Worm (Caenorhabditis elegans) whole organism, late embryonic: ENCODE results near the gene cpt-1.

ENCODE experiments used
- C08G9.2 ChIP-seq: sonication (generic microtip); optimal IDR thresholded peaks from 2 replicates; lab custom pipeline; 2016; ENCODE audit warnings: mild to moderate bottlenecking, missing genetic modification characterization, moderate library complexity, missing compliant biosample characterization
- K02D7.2 ChIP-seq: sonication (generic microtip); optimal IDR thresholded peaks from 2 replicates; lab custom pipeline; 2017; ENCODE audit warnings: mild to moderate bottlenecking, missing genetic modification characterization, missing compliant biosample characterization
- K09A11.1 ChIP-seq: sonication (generic microtip); optimal IDR thresholded peaks from 2 replicates; lab custom pipeline; 2017; ENCODE audit warnings: antibody characterized with exemption, mild to moderate bottlenecking, missing genetic modification characterization, missing compliant biosample characterization; ENCODE audit not compliant: insufficient read depth
- Y22D7AL.16 ChIP-seq: sonication (generic microtip); optimal IDR thresholded peaks from 2 replicates; lab custom pipeline; 2016; ENCODE audit warnings: missing genetic modification characterization, missing compliant biosample characterization
- ceh-14 ChIP-seq: sonication (generic microtip); optimal IDR thresholded peaks from 2 replicates; lab custom pipeline; 2016; ENCODE audit warnings: missing genotype, missing genetic modification characterization, missing compliant biosample characterization
- ceh-18 ChIP-seq: sonication (generic microtip); optimal IDR thresholded peaks from 2 replicates; lab custom pipeline; 2016; ENCODE audit warnings: missing genetic modification characterization, missing compliant biosample characterization
- ceh-2 ChIP-seq: sonication (generic microtip); optimal IDR thresholded peaks from 2 replicates; lab custom pipeline; 2016; ENCODE audit warnings: missing genotype, missing genetic modification characterization, missing compliant biosample characterization
- ceh-45 ChIP-seq: fragments of 200-800 bp; sonication (Bioruptor generic); IDR thresholded peaks from 2 replicates; pipeline ENCODE4 v1.3.6; 2022; ENCODE audit warnings: missing genetic modification reagents, missing genetic modification characterization, missing compliant biosample characterization
- ceh-48 ChIP-seq: sonication (generic microtip); optimal IDR thresholded peaks from 2 replicates; lab custom pipeline; 2016; ENCODE audit warnings: missing genetic modification characterization, inconsistent platforms, missing compliant biosample characterization
- ceh-6 ChIP-seq: fragments of 200-800 bp; sonication (Bioruptor generic); optimal IDR thresholded peaks from 2 replicates; lab custom pipeline; 2018; ENCODE audit warnings: mild to moderate bottlenecking, missing genetic modification characterization, missing compliant biosample characterization
- ceh-9 ChIP-seq: sonication (generic microtip); optimal IDR thresholded peaks from 2 replicates; lab custom pipeline; 2016; ENCODE audit warnings: mild to moderate bottlenecking, missing genetic modification characterization, inconsistent platforms, missing compliant biosample characterization
- dmd-4 ChIP-seq: sonication (generic microtip); optimal IDR thresholded peaks from 2 replicates; lab custom pipeline; 2016; ENCODE audit warnings: borderline replicate concordance, missing genetic modification characterization, missing compliant biosample characterization
- dve-1 ChIP-seq: sonication (generic microtip); optimal IDR thresholded peaks from 2 replicates; lab custom pipeline; 2017; ENCODE audit warnings: antibody characterized with exemption, mild to moderate bottlenecking, missing genetic modification characterization, missing compliant biosample characterization
- elt-4 ChIP-seq: sonication (generic microtip); optimal IDR thresholded peaks from 2 replicates; lab custom pipeline; 2016; ENCODE audit warnings: missing genetic modification characterization, missing compliant biosample characterization
- fax-1 ChIP-seq: sonication (generic microtip); optimal IDR thresholded peaks from 2 replicates; lab custom pipeline; 2016; ENCODE audit warnings: missing genotype, missing genetic modification characterization, missing compliant biosample characterization
- fkh-10 ChIP-seq: fragments of 150-350 bp; optimal IDR thresholded peaks from 2 replicates; lab custom pipeline; 2014; ENCODE audit warnings: missing biosample characterization, missing genetic modification reagents, missing genetic modification characterization
- fkh-6 ChIP-seq: sonication (generic microtip); optimal IDR thresholded peaks from 2 replicates; lab custom pipeline; 2016; ENCODE audit warnings: missing genetic modification characterization, missing compliant biosample characterization
- hlh-8 ChIP-seq: sonication (generic microtip); optimal IDR thresholded peaks from 2 replicates; lab custom pipeline; 2016; ENCODE audit warnings: missing genotype, missing genetic modification characterization, missing compliant biosample characterization
- lin-11 ChIP-seq: fragments of 200-800 bp; sonication (Bioruptor generic); optimal IDR thresholded peaks from 2 replicates; lab custom pipeline; 2018; ENCODE audit warnings: mild to moderate bottlenecking, missing genetic modification characterization, missing compliant biosample characterization
- madf-2 ChIP-seq: sonication (generic microtip); optimal IDR thresholded peaks from 2 replicates; lab custom pipeline; 2017; ENCODE audit warnings: missing genetic modification characterization, missing compliant biosample characterization
- nhr-232 ChIP-seq: sonication (generic microtip); optimal IDR thresholded peaks from 2 replicates; lab custom pipeline; 2016; ENCODE audit warnings: missing genetic modification characterization, missing compliant biosample characterization
- npax-4 ChIP-seq: sonication (generic microtip); optimal IDR thresholded peaks from 2 replicates; lab custom pipeline; 2016; ENCODE audit warnings: missing genetic modification characterization, missing compliant biosample characterization
- pat-9 ChIP-seq: fragments of 200-800 bp; sonication (Bioruptor generic); optimal IDR thresholded peaks from 2 replicates; lab custom pipeline; 2018; ENCODE audit warnings: mild to moderate bottlenecking, missing genetic modification characterization, moderate library complexity, missing compliant biosample characterization
- pha-2 ChIP-seq: sonication (generic microtip); optimal IDR thresholded peaks from 2 replicates; lab custom pipeline; 2017; ENCODE audit warnings: mild to moderate bottlenecking, missing genetic modification characterization, missing compliant biosample characterization
- pqm-1 ChIP-seq: sonication (generic microtip); optimal IDR thresholded peaks from 2 replicates; lab custom pipeline; 2016; ENCODE audit warnings: missing genetic modification characterization, missing compliant biosample characterization
- pros-1 ChIP-seq: fragments of 150-350 bp; optimal IDR thresholded peaks from 2 replicates; lab custom pipeline; 2014; ENCODE audit warnings: missing biosample characterization, missing genetic modification reagents, missing genetic modification characterization
- rnt-1 ChIP-seq: sonication (generic microtip); optimal IDR thresholded peaks from 2 replicates; lab custom pipeline; 2016; ENCODE audit warnings: missing genetic modification characterization, missing compliant biosample characterization
- sdc-2 ChIP-seq: sonication (generic microtip); optimal IDR thresholded peaks from 2 replicates; lab custom pipeline; 2016; ENCODE audit warnings: missing genotype, missing genetic modification characterization, missing compliant biosample characterization
- sox-2 ChIP-seq: fragments of 200-800 bp; sonication (Bioruptor generic); IDR thresholded peaks from 2 replicates; pipeline ENCODE4 v1.3.6; 2022; ENCODE audit warnings: missing genetic modification reagents, missing genetic modification characterization, missing compliant biosample characterization
- sox-4 ChIP-seq: sonication (generic microtip); optimal IDR thresholded peaks from 2 replicates; lab custom pipeline; 2017; ENCODE audit warnings: mild to moderate bottlenecking, missing genetic modification characterization, inconsistent platforms, missing compliant biosample characterization
- tbx-7 ChIP-seq: sonication (generic microtip); optimal IDR thresholded peaks from 2 replicates; lab custom pipeline; 2016; ENCODE audit warnings: missing genotype, missing genetic modification characterization, missing compliant biosample characterization
- ttx-3 ChIP-seq: sonication (generic microtip); optimal IDR thresholded peaks from 2 replicates; lab custom pipeline; 2016; ENCODE audit warnings: missing genetic modification reagents, missing genetic modification characterization, missing compliant biosample characterization
- unc-3 ChIP-seq, 2 experiments: fragments of 200-800 bp in 1 of 2; sonication (Bioruptor generic) in 1 of 2; sonication (generic microtip) in 1 of 2; conservative IDR thresholded peaks in 1 of 2; optimal IDR thresholded peaks in 1 of 2; 2 replicates each; pipeline versions ENCODE4 v1.3.6 to Lab custom; 2016 to 2022; ENCODE audit warnings: missing compliant biosample characterization in 2 of 2, missing genetic modification characterization in 2 of 2, missing genetic modification reagents in 1 of 2
- unc-42 ChIP-seq: sonication (generic microtip); optimal IDR thresholded peaks from 2 replicates; lab custom pipeline; 2016; ENCODE audit warnings: missing genotype, missing genetic modification characterization, missing compliant biosample characterization
- unc-55 ChIP-seq: sonication (generic microtip); optimal IDR thresholded peaks from 2 replicates; lab custom pipeline; 2017; ENCODE audit warnings: missing biosample characterization, missing genetic modification reagents, missing genetic modification characterization
- unc-86 ChIP-seq: sonication (generic microtip); optimal IDR thresholded peaks from 2 replicates; lab custom pipeline; 2016; ENCODE audit warnings: missing genetic modification characterization, missing compliant biosample characterization
- ztf-16 ChIP-seq: sonication (generic microtip); optimal IDR thresholded peaks from 2 replicates; lab custom pipeline; 2017; ENCODE audit warnings: missing genetic modification characterization, missing compliant biosample characterization

Gene cpt-1

ce11 chrII:12796040-12796502 is at the start of gene cpt-1:
Gene cpt-1 (minus strand): TSS chrII:12796452.
- no peak for TF ChIP-seq pat-9 (tag; lab: Kevin White, UChicago)
- TF ChIP-seq tbx-7 (tag; lab: Kevin White, UChicago) = no peak
- no peak for TF ChIP-seq ttx-3 (tag; lab: Kevin White, UChicago)
- TF ChIP-seq fax-1 (tag; lab: Kevin White, UChicago) = no peak
- TF ChIP-seq lin-11 = no peak
- no peak for TF ChIP-seq unc-3 (GFP tag; conservative IDR thresholded peaks at IDR 0.05; lab: Robert Waterston, UW)
- TF ChIP-seq unc-3 (tag; optimal IDR thresholded peaks at IDR 0.05; lab: Kevin White, UChicago) = no peak
- no peak for TF ChIP-seq sdc-2
- no peak for TF ChIP-seq sox-4 (tag; lab: Kevin White, UChicago)
- no peak for TF ChIP-seq ceh-45 (GFP tag; lab: Robert Waterston, UW)
- TF ChIP-seq unc-55 = no peak
- TF ChIP-seq pros-1 (tag; lab: Kevin White, UChicago) = no peak
- no peak for TF ChIP-seq elt-4 (tag; lab: Kevin White, UChicago)
- no peak for TF ChIP-seq sox-2
- no peak for TF ChIP-seq dve-1
- no peak for TF ChIP-seq unc-42 (tag; lab: Kevin White, UChicago)

- TF ChIP-seq sox-4 (tag; lab: Kevin White, UChicago) = no peak
- TF ChIP-seq ceh-48 (tag; lab: Kevin White, UChicago) = no peak
- TF ChIP-seq K02D7.2 (tag; lab: Kevin White, UChicago) = no peak
- TF ChIP-seq unc-86 = no peak
- no peak for TF ChIP-seq unc-42 (tag; lab: Kevin White, UChicago)
- TF ChIP-seq K09A11.1 = no peak
- TF ChIP-seq madf-2 (tag; lab: Kevin White, UChicago) = no peak
- no peak for TF ChIP-seq pha-2
- TF ChIP-seq ztf-16 = no peak
- no peak for TF ChIP-seq fkh-6 (tag; lab: Kevin White, UChicago)
- TF ChIP-seq npax-4 (tag; lab: Kevin White, UChicago) = no peak
These were observed 43.8 kb upstream of the cpt-1 start, which contains the start of gene lgc-35 for ce11 chrII:12840057-12840456. Gene lgc-35 (minus strand): TSS chrII:12840157.

DNA sequence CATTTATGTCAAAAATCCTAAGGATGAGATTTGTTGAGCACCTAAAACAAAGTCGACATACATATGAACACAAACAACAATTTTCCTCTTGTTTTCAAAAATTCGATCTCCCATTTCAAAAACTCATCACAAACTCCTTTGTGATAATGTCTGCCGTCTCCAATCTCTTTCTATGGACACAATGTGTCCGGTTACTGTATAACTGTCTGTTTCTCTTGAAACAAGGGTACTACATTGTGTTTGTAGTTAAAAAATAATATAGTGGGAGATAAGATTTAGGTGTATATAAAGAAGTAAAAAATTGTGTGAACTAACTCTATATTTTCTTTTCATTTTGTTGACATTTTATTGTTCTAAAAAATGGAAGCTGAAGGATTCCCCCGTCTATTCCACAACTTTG is 34.1 kb upstream of the cpt-1 start, which contains the start of gene bcmo-1:
bcmo-1 (plus strand) TSS at position 330 of the 400 bp plus-strand sequence.
- TF ChIP-seq nhr-232 (tag; lab: Kevin White, UChicago) (no peak), hlh-8 (tag; lab: Kevin White, UChicago) (no peak)
- TF ChIP-seq, all 69 proteins: peak for 0

- TF ChIP-seq sox-4 (tag; lab: Kevin White, UChicago) = no peak
- no peak for TF ChIP-seq ceh-18
- TF ChIP-seq ceh-14 (tag; lab: Kevin White, UChicago) = no peak
- no peak for TF ChIP-seq Y22D7AL.16 (tag; lab: Kevin White, UChicago)
- no peak for TF ChIP-seq ceh-45 (GFP tag; lab: Robert Waterston, UW)
- no peak for TF ChIP-seq ceh-6 (GFP tag; lab: Kevin White, UChicago)
- no peak for TF ChIP-seq pros-1 (tag; lab: Kevin White, UChicago)
- TF ChIP-seq C08G9.2 (tag; lab: Kevin White, UChicago) = no peak
- no peak for TF ChIP-seq dmd-4 (tag; lab: Kevin White, UChicago)
- no peak for TF ChIP-seq ceh-9
- TF ChIP-seq pqm-1 = no peak
- TF ChIP-seq ceh-2 (tag; lab: Kevin White, UChicago) = no peak
- no peak for TF ChIP-seq rnt-1 (tag; lab: Kevin White, UChicago)
- no peak for TF ChIP-seq fkh-10 (GFP tag; lab: Kevin White, UChicago)
These were observed 32.6 kb upstream of the cpt-1 start, which contains the start of gene Y46G5A.23 for ce11 chrII:12828863-12829262. Gene Y46G5A.23 (minus strand): TSS chrII:12828963.
